Worm (Caenorhabditis elegans) whole organism, L4 larva: ENCODE results near the gene ZK262.19.

Experiments used
- F44E2.7 ChIP-seq: fragments of 200-800 bp; sonication (Bioruptor generic); IDR thresholded peaks from 2 replicates; pipeline ENCODE4 v2.1.2; 2022; ENCODE audit warnings: missing genetic modification characterization, missing compliant biosample characterization
- mes-2 ChIP-seq: sonication (generic microtip); optimal IDR thresholded peaks from 2 replicates; lab custom pipeline; 2016; ENCODE audit warnings: missing genotype, mild to moderate bottlenecking, missing genetic modification characterization, missing compliant biosample characterization; ENCODE audit not compliant: poor library complexity, severe bottlenecking
- nhr-77 ChIP-seq: fragments of 150-350 bp; optimal IDR thresholded peaks from 2 replicates; lab custom pipeline; 2014; ENCODE audit warnings: missing biosample characterization, missing genetic modification characterization

- TF ChIP-seq mes-2 (tag; lab: Kevin White, UChicago) (no peak), F44E2.7 (GFP tag; lab: Robert Waterston, UW) (no peak), nhr-77 (tag; lab: Kevin White, UChicago) (no peak)
Measured at ce11 chrV:18431450-18431849, 6.0 kb upstream of the ZK262.19 start, which contains the start of gene srw-82.
